Worm (Caenorhabditis elegans) whole organism, L1 larva: ENCODE data around the gene acc-1.

Experiments
- ama-1 ChIP-seq: fragments of 150-350 bp; optimal IDR thresholded peaks from 2 replicates; lab custom pipeline; 2014
- dsc-1 ChIP-seq: sonication (generic microtip); optimal IDR thresholded peaks from 2 replicates; lab custom pipeline; 2016; ENCODE audit warnings: mild to moderate bottlenecking, missing genetic modification characterization, missing compliant biosample characterization
- egl-27 ChIP-seq, 2 experiments: fragments of 150-350 bp in 1 of 2; sonication (generic microtip); optimal IDR thresholded peaks; 3 replicates each; lab custom pipeline; 2017 to 2018; ENCODE audit warnings: missing biosample characterization in 2 of 2, missing genetic modification characterization in 2 of 2, missing genetic modification reagents in 2 of 2
- fos-1 ChIP-seq: fragments of 150-350 bp; optimal IDR thresholded peaks from 2 replicates; lab custom pipeline; 2014; ENCODE audit warnings: missing biosample characterization, missing genetic modification characterization
- lin-35 ChIP-seq, 2 experiments: fragments of 150-350 bp; optimal IDR thresholded peaks; 2 replicates each; lab custom pipeline; 2014; ENCODE audit warnings: missing biosample characterization in 2 of 2, missing genetic modification characterization in 2 of 2, missing genetic modification reagents in 2 of 2
- mdl-1 ChIP-seq, 2 experiments: fragments of 150-350 bp; optimal IDR thresholded peaks; 2 replicates each; lab custom pipeline; 2014 to 2017; ENCODE audit warnings: missing biosample characterization in 2 of 2, missing genetic modification characterization in 2 of 2, inconsistent platforms in 1 of 2
- nhr-237 ChIP-seq: fragments of 150-350 bp; optimal IDR thresholded peaks from 2 replicates; lab custom pipeline; 2014; ENCODE audit warnings: missing biosample characterization, missing genetic modification characterization
- unc-130 ChIP-seq: fragments of 150-350 bp; optimal IDR thresholded peaks from 2 replicates; lab custom pipeline; 2017; ENCODE audit warnings: missing biosample characterization, missing genetic modification characterization, inconsistent platforms

DNA sequence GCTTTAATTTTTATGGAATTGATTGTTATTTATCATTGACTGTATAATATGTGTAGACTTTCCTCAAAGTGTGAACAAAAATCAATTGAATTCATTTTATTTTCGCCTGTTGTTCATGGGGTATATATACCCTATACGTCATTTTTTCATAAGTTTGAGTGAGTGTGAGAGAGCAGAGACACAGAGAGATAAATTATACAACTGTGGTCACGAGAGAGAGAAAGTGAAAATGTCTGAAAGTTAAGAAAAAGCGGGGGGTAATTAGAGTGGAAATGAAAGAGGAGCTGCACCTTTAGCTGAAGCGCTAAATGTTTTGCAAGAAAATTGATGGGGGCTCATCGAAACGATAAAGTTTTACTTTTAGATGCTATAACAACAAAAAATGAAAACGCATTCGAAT, 32.0 kb upstream of the acc-1 start:
- no peak for TF ChIP-seq unc-130 (tag; lab: Kevin White, UChicago)
- TF ChIP-seq mdl-1 (tag; optimal IDR thresholded peaks at IDR 0.05; lab: Kevin White, UChicago), result no peak
- TF ChIP-seq fos-1 (tag; lab: Kevin White, UChicago), result no peak
- TF ChIP-seq egl-27 (tag; optimal IDR thresholded peaks at IDR 0.05; lab: Kevin White, UChicago), result no peak
- no peak for TF ChIP-seq nhr-237 (tag; lab: Kevin White, UChicago)
- no peak for TF ChIP-seq dsc-1 (tag; lab: Kevin White, UChicago)
- TF ChIP-seq ama-1 (lab: Kevin White, UChicago), result no peak
- peak in 1 of 2 experiments; percentile 29 for TF ChIP-seq lin-35 (GFP tag; optimal IDR thresholded peaks at IDR 0.05; lab: Kevin White, UChicago)
